Fruit fly (Drosophila melanogaster) S2 (cell line): Measurements from ENCODE around the gene CG4440.
A peak's percentile ranks its signal among the peaks of the same experiment; 100 is the strongest.

Experiments used
- CG8478 ChIP-seq: fragments of >200 bp; optimal IDR thresholded peaks from 2 replicates; lab custom pipeline; 2018
- CTCF ChIP-seq, 2 experiments: fragments of >200 bp; optimal IDR thresholded peaks; 2 replicates each; lab custom pipeline; 2018

Gene CG4440

dm6 chr2L:16323544-16323943, 6.2 kb upstream of the CG4440 start:
- TF ChIP-seq CG8478 (lab: Kevin White, UChicago) (no peak), CTCF (optimal IDR thresholded peaks at IDR 0.05; lab: Kevin White, UChicago) (no peak)

dm6 chr2L:16324833-16325232, 4.9 kb upstream of the CG4440 start:
- no peak for TF ChIP-seq CTCF (optimal IDR thresholded peaks at IDR 0.05; lab: Kevin White, UChicago)
- no peak for TF ChIP-seq CG8478 (lab: Kevin White, UChicago)

- no peak for TF ChIP-seq CTCF (optimal IDR thresholded peaks at IDR 0.05; lab: Kevin White, UChicago)
- no peak for TF ChIP-seq CG8478 (lab: Kevin White, UChicago)
These were observed 4.0 kb upstream of the CG4440 start, which contains the start of gene cact for dm6 chr2L:16325515-16326257. cact (minus strand) TSS chr2L:16326207.

- no peak for TF ChIP-seq CTCF (optimal IDR thresholded peaks at IDR 0.05; lab: Kevin White, UChicago)
- no peak for TF ChIP-seq CG8478 (lab: Kevin White, UChicago)
These were observed 2.8 kb upstream of the CG4440 start, which contains the start of gene CG4278 for dm6 chr2L:16326892-16327291. CG4278 (plus strand) TSS chr2L:16327069.

- TF ChIP-seq CG8478 (lab: Kevin White, UChicago), result no peak
- TF ChIP-seq CTCF (optimal IDR thresholded peaks at IDR 0.05; lab: Kevin White, UChicago), result peak in 1 of 2 experiments; percentile 19
These were observed 614 bp upstream of the CG4440 start, which contains the start of gene mRpL4 for dm6 chr2L:16329102-16329520. mRpL4 (minus strand) TSS chr2L:16329132.

- TF ChIP-seq CG8478 (lab: Kevin White, UChicago), result no peak
- no peak for TF ChIP-seq CTCF (optimal IDR thresholded peaks at IDR 0.05; lab: Kevin White, UChicago)
These were observed 8.1 kb downstream of the CG4440 start, which contains the start of gene CG31817 for dm6 chr2L:16337785-16338184. CG31817 (minus strand) TSS chr2L:16337885.

- TF ChIP-seq CTCF (optimal IDR thresholded peaks at IDR 0.05; lab: Kevin White, UChicago) (no peak), CG8478 (lab: Kevin White, UChicago) (no peak)
These were observed 10.5 kb downstream of the CG4440 start, which contains the start of gene CG42266 for dm6 chr2L:16340268-16340667. CG42266 (minus strand) TSS chr2L:16340368.

- no peak for TF ChIP-seq CTCF (optimal IDR thresholded peaks at IDR 0.05; lab: Kevin White, UChicago)
- no peak for TF ChIP-seq CG8478 (lab: Kevin White, UChicago)
These were observed 12.5 kb downstream of the CG4440 start, which contains the start of gene CG44405 for dm6 chr2L:16342224-16342623. CG44405 (minus strand) TSS chr2L:16342324.

dm6 chr2L:16350160-16350633, 20.5 kb downstream of the CG4440 start:
- peak; percentile 71 to 75 for TF ChIP-seq CTCF (optimal IDR thresholded peaks at IDR 0.05; lab: Kevin White, UChicago)
- no peak for TF ChIP-seq CG8478 (lab: Kevin White, UChicago)

dm6 chr2L:16350742-16351568, 21.2 kb downstream of the CG4440 start:
- no peak for TF ChIP-seq CG8478 (lab: Kevin White, UChicago)
- TF ChIP-seq CTCF (optimal IDR thresholded peaks at IDR 0.05; lab: Kevin White, UChicago), result peak in 1 of 2 experiments; percentile 0

dm6 chr2L:16351805-16352584, 22.3 kb downstream of the CG4440 start:
- TF ChIP-seq CTCF (optimal IDR thresholded peaks at IDR 0.05; lab: Kevin White, UChicago), result no peak
- TF ChIP-seq CG8478 (lab: Kevin White, UChicago), result no peak

dm6 chr2L:16352585-16353580, 23.2 kb downstream of the CG4440 start, which contains the start of the genes Hyls1, chif and CG4455:
Hyls1 (minus strand) TSS chr2L:16352628.
chif (minus strand) TSS chr2L:16352628.
CG4455 (plus strand) TSS chr2L:16352934.
- TF ChIP-seq CTCF (optimal IDR thresholded peaks at IDR 0.05; lab: Kevin White, UChicago) (peak in 1 of 2 experiments; percentile 11), CG8478 (lab: Kevin White, UChicago) (no peak)
